Worm (Caenorhabditis elegans): Measurements from ENCODE around the gene gcy-5.

ce11 chrII:10316119-10316518, at the start of gene gcy-5:
- TF ChIP-seq flt-1 (GFP tag; IDR thresholded peaks at IDR 0.05) (no peak), ref-1 (GFP tag; conservative IDR thresholded peaks at IDR 0.05) (no peak), tab-1 (GFP tag; IDR thresholded peaks at IDR 0.05) (no peak), ztf-23 (GFP tag; IDR thresholded peaks at IDR 0.05) (no peak), ztf-29 (GFP tag; IDR thresholded peaks at IDR 0.05) (no peak), T22C8.4 (GFP tag; IDR thresholded peaks at IDR 0.05) (no peak)
